Worm (Caenorhabditis elegans): ENCODE measurements around the gene lsy-2.
A peak's percentile ranks its signal among the peaks of the same experiment; 100 is the strongest.

The lsy-2 gene

ce11 chrX:2071392-2072001 is 18.0 kb upstream of the lsy-2 start (continued):
- TF ChIP-seq zip-4 (GFP tag; optimal IDR thresholded peaks at IDR 0.05) (peak; percentile 88), sox-4 (tag; optimal IDR thresholded peaks at IDR 0.05) (peak; percentile 2), unc-86 (tag; optimal IDR thresholded peaks at IDR 0.05) (peak; percentile 74), nhr-71 (tag; optimal IDR thresholded peaks at IDR 0.05) (peak; percentile 94), nhr-237 (tag; optimal IDR thresholded peaks at IDR 0.05) (no peak), nhr-90 (tag; optimal IDR thresholded peaks at IDR 0.05; ENCODE audit: poor library complexity) (peak; percentile 83), swsn-7 (tag; optimal IDR thresholded peaks at IDR 0.05) (peak; percentile 83), nhr-85 (tag) (peak; percentile 96), nhr-11 (tag; optimal IDR thresholded peaks at IDR 0.05) (no peak), alr-1 (tag; optimal IDR thresholded peaks at IDR 0.05; ENCODE audit: borderline replicate concordance) (no peak), hlh-17 (GFP tag; optimal IDR thresholded peaks at IDR 0.05; ENCODE audit: borderline replicate concordance) (no peak), unc-62 (GFP tag; optimal IDR thresholded peaks at IDR 0.05) (no peak), grh-1 (GFP tag; IDR thresholded peaks at IDR 0.05) (peak; percentile 77), jun-1 (tag; optimal IDR thresholded peaks at IDR 0.05) (peak; percentile 14), hlh-4 (tag; optimal IDR thresholded peaks at IDR 0.05) (no peak), elt-3 (tag; optimal IDR thresholded peaks at IDR 0.05) (peak in 1 of 6 experiments; percentile 50), nhr-47 (tag; optimal IDR thresholded peaks at IDR 0.05) (peak; percentile 86), C16A3.4 (tag; optimal IDR thresholded peaks at IDR 0.05) (peak; percentile 75), tbx-2 (tag; optimal IDR thresholded peaks at IDR 0.05) (peak; percentile 81), nhr-84 (tag; optimal IDR thresholded peaks at IDR 0.05) (no peak), ceh-82 (tag; optimal IDR thresholded peaks at IDR 0.05) (peak; percentile 52 to 87 (median 64)), pqm-1 (tag; optimal IDR thresholded peaks at IDR 0.05) (no peak), tlp-1 (tag; optimal IDR thresholded peaks at IDR 0.05) (no peak), mdl-1 (tag; optimal IDR thresholded peaks at IDR 0.05) (peak; percentile 7 to 94), sptf-1 (tag; optimal IDR thresholded peaks at IDR 0.05) (no peak), unc-30 (tag; optimal IDR thresholded peaks at IDR 0.05) (no peak), sup-37 (GFP tag; optimal IDR thresholded peaks at IDR 0.05) (peak; percentile 59), nhr-77 (tag; optimal IDR thresholded peaks at IDR 0.05) (peak; percentile 20), mef-2 (tag; optimal IDR thresholded peaks at IDR 0.05) (peak; percentile 10), Y116A8C.19 (tag; optimal IDR thresholded peaks at IDR 0.05; ENCODE audit: borderline replicate concordance) (no peak), egl-13 (tag; optimal IDR thresholded peaks at IDR 0.05) (peak; percentile 63), xbp-1 (tag; optimal IDR thresholded peaks at IDR 0.05) (peak; percentile 80), blmp-1 (tag; optimal IDR thresholded peaks at IDR 0.05) (peak; percentile 67)

ce11 chrX:2074055-2074454 is 15.4 kb upstream of the lsy-2 start, which contains the start of gene txdc-12.2:
Gene txdc-12.2, plus strand, starts transcription at chrX:2074450.
- TF ChIP-seq lin-14 (GFP tag; optimal IDR thresholded peaks at IDR 0.05) (peak; percentile 69), dsc-1 (tag; optimal IDR thresholded peaks at IDR 0.05) (no peak), elt-3 (tag; optimal IDR thresholded peaks at IDR 0.05) (peak in 1 of 6 experiments; percentile 23), sptf-1 (tag; optimal IDR thresholded peaks at IDR 0.05) (no peak), unc-98 (GFP tag; IDR thresholded peaks at IDR 0.05) (no peak), nhr-20 (tag; optimal IDR thresholded peaks at IDR 0.05) (peak; percentile 26), nhr-85 (tag) (peak; percentile 73), snu-23 (GFP tag; optimal IDR thresholded peaks at IDR 0.05) (peak; percentile 45), blmp-1 (tag; optimal IDR thresholded peaks at IDR 0.05) (peak; percentile 87), unc-30 (tag; optimal IDR thresholded peaks at IDR 0.05) (no peak), lin-13 (GFP tag; optimal IDR thresholded peaks at IDR 0.05) (no peak), fkh-4 (tag; optimal IDR thresholded peaks at IDR 0.05; ENCODE audit: borderline replicate concordance) (no peak), rnt-1 (tag; optimal IDR thresholded peaks at IDR 0.05) (peak; percentile 10), nhr-71 (tag; optimal IDR thresholded peaks at IDR 0.05) (peak; percentile 18), mep-1 (tag; optimal IDR thresholded peaks at IDR 0.05) (peak; percentile 58), zip-4 (GFP tag; optimal IDR thresholded peaks at IDR 0.05) (no peak)

All from whole organism, L1 larva.